Fruit fly (Drosophila melanogaster) whole organism, embryonic: ENCODE data around the gene PolD2.

Experiments
- Asciz ChIP-seq: fragments of 200-800 bp; sonication (Bioruptor generic); optimal IDR thresholded peaks from 2 replicates; lab custom pipeline; 2017; ENCODE audit warnings: missing biosample characterization, mild to moderate bottlenecking, missing genetic modification characterization, missing genetic modification reagents
- CG11247 ChIP-seq: fragments of 200-800 bp; sonication (Bioruptor generic); IDR thresholded peaks from 2 replicates; pipeline ENCODE4 v1.3.6; 2022; ENCODE audit warnings: missing biosample characterization, missing genetic modification characterization
- CG11456 ChIP-seq: fragments of 200-800 bp; sonication (Bioruptor generic); IDR thresholded peaks from 3 replicates; pipeline ENCODE4 v1.3.6; 2022; ENCODE audit warnings: missing biosample characterization, missing genetic modification characterization
- CG11504 ChIP-seq: fragments of 200-800 bp; sonication (Bioruptor generic); optimal IDR thresholded peaks from 3 replicates; lab custom pipeline; 2019; ENCODE audit warnings: missing biosample characterization, mild to moderate bottlenecking, missing genetic modification characterization, moderate library complexity
- CG12299 ChIP-seq: fragments of 200-800 bp; sonication (Bioruptor generic); optimal IDR thresholded peaks from 2 replicates; lab custom pipeline; 2018; ENCODE audit warnings: missing biosample characterization, mild to moderate bottlenecking, missing genetic modification characterization
- CG12769 ChIP-seq: fragments of 200-800 bp; sonication (Bioruptor generic); optimal IDR thresholded peaks from 2 replicates; lab custom pipeline; 2019; ENCODE audit warnings: missing biosample characterization, mild to moderate bottlenecking, missing genetic modification characterization, moderate library complexity
- CG14441 ChIP-seq: fragments of 200-800 bp; sonication (Bioruptor generic); IDR thresholded peaks from 2 replicates; pipeline ENCODE4 v1.3.6; 2022; ENCODE audit warnings: missing biosample characterization, missing genetic modification characterization
- CG14710 ChIP-seq: fragments of 200-800 bp; sonication (Bioruptor generic); optimal IDR thresholded peaks from 3 replicates; lab custom pipeline; 2019; ENCODE audit warnings: missing biosample characterization, mild to moderate bottlenecking, missing genetic modification characterization, moderate library complexity
- CG15696 ChIP-seq: fragments of 200-800 bp; sonication (Bioruptor generic); optimal IDR thresholded peaks from 2 replicates; lab custom pipeline; 2019; ENCODE audit warnings: missing biosample characterization, mild to moderate bottlenecking, missing genetic modification characterization, moderate library complexity
- CG17186 ChIP-seq: fragments of 200-800 bp; sonication (Bioruptor generic); optimal IDR thresholded peaks from 3 replicates; lab custom pipeline; 2017; ENCODE audit warnings: missing biosample characterization, missing genetic modification reagents, missing genetic modification characterization
- CG17802 ChIP-seq: fragments of 200-800 bp; sonication (Bioruptor generic); optimal IDR thresholded peaks from 2 replicates; lab custom pipeline; 2018; ENCODE audit warnings: missing biosample characterization, mild to moderate bottlenecking, missing genetic modification characterization, moderate library complexity
- CG18599 ChIP-seq: fragments of 200-800 bp; sonication (Bioruptor generic); optimal IDR thresholded peaks from 3 replicates; lab custom pipeline; 2017; ENCODE audit warnings: missing biosample characterization, missing genetic modification characterization, mild to moderate bottlenecking, moderate library complexity, missing genetic modification reagents
- CG2120 ChIP-seq: fragments of 200-800 bp; sonication (Bioruptor generic); optimal IDR thresholded peaks from 3 replicates; lab custom pipeline; 2016; ENCODE audit warnings: missing biosample characterization, missing genetic modification characterization
- CG2712 ChIP-seq: fragments of 200-800 bp; optimal IDR thresholded peaks from 3 replicates; lab custom pipeline; 2019; ENCODE audit warnings: missing biosample characterization, mild to moderate bottlenecking, missing genetic modification characterization, moderate library complexity
- CG31365 ChIP-seq: fragments of 200-800 bp; sonication (Bioruptor generic); optimal IDR thresholded peaks from 2 replicates; lab custom pipeline; 2018; ENCODE audit warnings: missing biosample characterization, mild to moderate bottlenecking, missing genetic modification characterization
- CG3847 ChIP-seq: fragments of 200-800 bp; sonication (Bioruptor generic); IDR thresholded peaks from 2 replicates; pipeline ENCODE4 v1.3.6; 2022; ENCODE audit warnings: missing biosample characterization, missing genetic modification characterization
- CG3995 ChIP-seq: fragments of 200-800 bp; sonication (Bioruptor generic); optimal IDR thresholded peaks from 3 replicates; lab custom pipeline; 2016; ENCODE audit warnings: missing biosample characterization, missing genetic modification characterization
- CG5953 ChIP-seq: fragments of 200-800 bp; sonication (Bioruptor generic); IDR thresholded peaks from 2 replicates; pipeline ENCODE4 v1.3.6; 2022; ENCODE audit warnings: missing biosample characterization, missing genetic modification characterization
- CG6854 ChIP-seq: fragments of 200-800 bp; sonication (Bioruptor generic); optimal IDR thresholded peaks from 3 replicates; lab custom pipeline; 2017; ENCODE audit warnings: missing biosample characterization, mild to moderate bottlenecking, missing genetic modification characterization
- CG8281 ChIP-seq: fragments of 200-800 bp; sonication (Bioruptor generic); optimal IDR thresholded peaks from 2 replicates; lab custom pipeline; 2018; ENCODE audit warnings: missing biosample characterization, mild to moderate bottlenecking, missing genetic modification characterization, moderate library complexity
- CG8290 ChIP-seq, 3 experiments: fragments of 200-800 bp; sonication (Bioruptor generic); optimal IDR thresholded peaks; 2 replicates each; lab custom pipeline; 2016 to 2019; ENCODE audit warnings: missing biosample characterization in 3 of 3, missing genetic modification characterization in 3 of 3, mild to moderate bottlenecking in 2 of 3, moderate library complexity in 1 of 3
- CG8765 ChIP-seq: fragments of 200-800 bp; sonication (Bioruptor generic); IDR thresholded peaks from 2 replicates; pipeline ENCODE4 v1.3.6; 2022; ENCODE audit warnings: missing biosample characterization, missing genetic modification characterization
- CG8944 ChIP-seq: fragments of 200-800 bp; sonication (Bioruptor generic); optimal IDR thresholded peaks from 3 replicates; lab custom pipeline; 2016; ENCODE audit warnings: missing biosample characterization, missing genetic modification characterization
- CG9215 ChIP-seq: fragments of 200-800 bp; sonication (Bioruptor generic); IDR thresholded peaks from 2 replicates; pipeline ENCODE4 v1.3.6; 2022; ENCODE audit warnings: missing biosample characterization, missing genetic modification characterization
- CG9609 ChIP-seq: fragments of 200-800 bp; sonication (Bioruptor generic); optimal IDR thresholded peaks from 3 replicates; lab custom pipeline; 2016; ENCODE audit warnings: missing biosample characterization, missing genetic modification characterization
- CG9932 ChIP-seq: fragments of 200-800 bp; sonication (Bioruptor generic); IDR thresholded peaks from 2 replicates; pipeline ENCODE4 v1.3.6; 2022; ENCODE audit warnings: missing biosample characterization, missing genetic modification characterization
- Hand ChIP-seq: fragments of 200-800 bp; sonication (Bioruptor generic); optimal IDR thresholded peaks from 2 replicates; lab custom pipeline; 2017; ENCODE audit warnings: mild to moderate bottlenecking, missing biosample characterization, missing genetic modification reagents, missing genetic modification characterization
- Nf-YA ChIP-seq: fragments of 200-800 bp; sonication (Bioruptor generic); IDR thresholded peaks from 2 replicates; pipeline ENCODE4 v1.3.6; 2022; ENCODE audit warnings: missing biosample characterization, missing genetic modification characterization
- Pdp1 ChIP-seq, 2 experiments: fragments of 200-800 bp; sonication (Bioruptor generic); optimal IDR thresholded peaks; 3 replicates each; lab custom pipeline; 2016; ENCODE audit warnings: missing biosample characterization in 2 of 2, missing genetic modification characterization in 2 of 2, mild to moderate bottlenecking in 1 of 2, moderate library complexity in 1 of 2
- Rx ChIP-seq: fragments of 200-800 bp; sonication (Bioruptor generic); IDR thresholded peaks from 2 replicates; pipeline ENCODE4 v1.3.6; 2022; ENCODE audit warnings: missing biosample characterization, missing genetic modification characterization
- Sry-δ ChIP-seq: fragments of 200-800 bp; sonication (Bioruptor generic); optimal IDR thresholded peaks from 2 replicates; lab custom pipeline; 2016; ENCODE audit warnings: missing biosample characterization, missing genetic modification characterization
- Xrp1 ChIP-seq: fragments of 200-800 bp; sonication (Bioruptor generic); IDR thresholded peaks from 2 replicates; pipeline ENCODE4 v1.3.6; 2022; ENCODE audit warnings: missing biosample characterization, missing genetic modification characterization
- caup ChIP-seq: fragments of 200-800 bp; sonication (Bioruptor generic); optimal IDR thresholded peaks from 3 replicates; lab custom pipeline; 2017; ENCODE audit warnings: missing biosample characterization, mild to moderate bottlenecking, missing genetic modification characterization, moderate library complexity; ENCODE audit not compliant: severe bottlenecking
- dmrt99B ChIP-seq: fragments of 200-800 bp; sonication (Bioruptor generic); optimal IDR thresholded peaks from 2 replicates; lab custom pipeline; 2018; ENCODE audit warnings: missing biosample characterization, mild to moderate bottlenecking, missing genetic modification characterization, moderate library complexity
- exex ChIP-seq: fragments of 200-800 bp; sonication (Bioruptor generic); optimal IDR thresholded peaks from 4 replicates; lab custom pipeline; 2018; ENCODE audit warnings: missing biosample characterization, mild to moderate bottlenecking, missing genetic modification characterization, moderate library complexity
- grn ChIP-seq: fragments of 200-800 bp; sonication (Bioruptor generic); optimal IDR thresholded peaks from 3 replicates; lab custom pipeline; 2017; ENCODE audit warnings: missing biosample characterization, missing genetic modification characterization
- jumu ChIP-seq: fragments of 200-800 bp; sonication (Bioruptor generic); optimal IDR thresholded peaks from 3 replicates; lab custom pipeline; 2016; ENCODE audit warnings: missing biosample characterization, missing genetic modification characterization
- kah ChIP-seq: fragments of 200-800 bp; sonication (Bioruptor generic); optimal IDR thresholded peaks from 2 replicates; lab custom pipeline; 2018; ENCODE audit warnings: missing biosample characterization, mild to moderate bottlenecking, missing genetic modification characterization
- lab ChIP-seq: fragments of 200-800 bp; sonication (Bioruptor generic); optimal IDR thresholded peaks from 3 replicates; lab custom pipeline; 2017; ENCODE audit warnings: missing biosample characterization, missing genetic modification characterization, mild to moderate bottlenecking, moderate library complexity, missing genetic modification reagents
- nau ChIP-seq: fragments of 200-800 bp; sonication (Bioruptor generic); optimal IDR thresholded peaks from 3 replicates; lab custom pipeline; 2017; ENCODE audit warnings: missing biosample characterization, mild to moderate bottlenecking, missing genetic modification characterization, missing genetic modification reagents
- odd ChIP-seq: fragments of 200-800 bp; sonication (Bioruptor generic); optimal IDR thresholded peaks from 2 replicates; lab custom pipeline; 2017; ENCODE audit warnings: missing biosample characterization, mild to moderate bottlenecking, missing genetic modification characterization
- sc ChIP-seq, 3 experiments: fragments of >200 bp in 2 of 3; fragments of 200-800 bp in 1 of 3; sonication (Bioruptor generic) in 1 of 3; optimal IDR thresholded peaks; 2 replicates in 2 of 3; 3 replicates in 1 of 3; lab custom pipeline; 2017; ENCODE audit warnings: mild to moderate bottlenecking in 1 of 3, missing biosample characterization in 1 of 3, missing genetic modification characterization in 1 of 3, missing genetic modification reagents in 1 of 3
- seq ChIP-seq: fragments of 200-800 bp; sonication (Bioruptor generic); IDR thresholded peaks from 2 replicates; pipeline ENCODE4 v1.3.6; 2022; ENCODE audit warnings: missing biosample characterization, missing genetic modification characterization
- stwl ChIP-seq: fragments of 200-800 bp; sonication (Bioruptor generic); optimal IDR thresholded peaks from 3 replicates; lab custom pipeline; 2018; ENCODE audit warnings: missing biosample characterization, mild to moderate bottlenecking, missing genetic modification characterization, moderate library complexity
- sug ChIP-seq: fragments of 200-800 bp; optimal IDR thresholded peaks from 2 replicates; lab custom pipeline; 2019; ENCODE audit warnings: missing biosample characterization, mild to moderate bottlenecking, missing genetic modification characterization, moderate library complexity
- wek ChIP-seq: fragments of 200-800 bp; sonication (Bioruptor generic); optimal IDR thresholded peaks from 3 replicates; lab custom pipeline; 2018; ENCODE audit warnings: missing biosample characterization, mild to moderate bottlenecking, missing genetic modification characterization, moderate library complexity
- zf30C ChIP-seq: fragments of 200-800 bp; sonication (Bioruptor generic); optimal IDR thresholded peaks from 3 replicates; lab custom pipeline; 2018; ENCODE audit warnings: missing biosample characterization, mild to moderate bottlenecking, missing genetic modification characterization

Gene PolD2

DNA sequence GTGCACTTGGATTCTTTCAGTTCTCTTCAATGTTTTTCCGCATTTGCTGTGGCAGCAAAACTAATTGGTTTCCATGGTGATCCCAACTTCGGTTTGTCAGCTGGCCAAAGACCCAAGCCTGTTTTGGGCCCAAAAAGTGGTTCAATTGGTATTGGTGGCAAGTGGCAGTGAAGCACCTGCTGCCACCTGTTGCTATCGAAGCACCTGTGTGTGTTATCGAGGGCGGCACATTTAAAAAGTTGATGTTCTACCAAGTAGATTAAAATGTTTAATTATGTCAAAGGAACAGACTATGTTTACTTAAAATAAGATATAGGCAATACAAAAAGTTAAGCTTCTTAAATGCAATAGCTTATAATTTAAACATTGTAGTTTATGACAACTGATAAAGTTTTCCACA lies 39.8 kb upstream of the PolD2 start, which contains the start of gene Oseg4 (continued):
- TF ChIP-seq CG17186 (GFP tag; lab: Kevin White, UChicago) (no peak), CG14710 (tag; lab: Kevin White, UChicago) (no peak), CG15696 (no peak), CG6854 (GFP tag; lab: Kevin White, UChicago) (no peak), CG31365 (tag; lab: Kevin White, UChicago) (no peak), stwl (tag; lab: Kevin White, UChicago) (no peak), CG9932 (GFP tag; lab: Robert Waterston, UW) (no peak), CG2712 (tag; lab: Kevin White, UChicago) (no peak), Sry-δ (peak; percentile 7), CG2120 (GFP tag; lab: Kevin White, UChicago) (no peak)

DNA sequence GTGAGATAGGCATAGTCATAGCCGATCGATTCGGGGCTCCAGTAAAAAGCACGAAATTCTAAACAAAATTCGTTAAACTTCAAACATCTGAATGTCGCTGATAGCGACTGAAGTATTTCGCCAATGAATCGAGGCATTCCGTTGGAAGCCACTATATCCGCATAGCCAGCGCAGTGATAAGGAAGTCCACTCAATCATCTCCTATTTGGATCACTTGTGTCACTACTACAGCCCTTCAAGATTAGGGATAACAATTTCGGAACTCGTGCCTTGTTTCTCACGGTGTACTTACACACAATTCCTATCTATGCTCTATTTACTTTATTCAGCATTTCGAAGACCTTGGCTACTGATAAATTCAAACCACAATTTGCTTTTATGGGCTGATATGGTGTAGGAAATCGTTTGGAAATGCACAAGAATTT lies 37.5 kb upstream of the PolD2 start, which contains the start of gene PIG-Wb:
PIG-Wb (minus strand) TSS at position 209 of the 425 bp plus-strand sequence.
- TF ChIP-seq CG8281 (tag; lab: Kevin White, UChicago) = peak; percentile 7
- TF ChIP-seq Hand (GFP tag; lab: Kevin White, UChicago) = no peak
- no peak for TF ChIP-seq Nf-YA (GFP tag; lab: Robert Waterston, UW)
- no peak for TF ChIP-seq CG17802 (tag; lab: Kevin White, UChicago)
- peak; percentile 82 for TF ChIP-seq CG3995 (GFP tag; lab: Kevin White, UChicago)
- peak in 1 of 2 experiments; percentile 15 for TF ChIP-seq Pdp1 (GFP tag; optimal IDR thresholded peaks at IDR 0.05; lab: Kevin White, UChicago)
- TF ChIP-seq CG8944 (GFP tag; lab: Kevin White, UChicago) = no peak
- TF ChIP-seq CG11456 (GFP tag; lab: Robert Waterston, UW) = 0 out of 3 replicates have a peak, but pooled peaks have one; percentile 15
- peak; percentile 18 for TF ChIP-seq CG12299 (tag; lab: Kevin White, UChicago)
- peak; percentile 24 for TF ChIP-seq dmrt99B (tag; lab: Kevin White, UChicago)
- no peak for TF ChIP-seq CG8765 (GFP tag; lab: Robert Waterston, UW)
- TF ChIP-seq nau = peak; percentile 22
- TF ChIP-seq caup (GFP tag; lab: Kevin White, UChicago) = peak; percentile 35
- no peak for TF ChIP-seq CG11247 (GFP tag; lab: Robert Waterston, UW)
- TF ChIP-seq CG8290 (GFP tag; optimal IDR thresholded peaks at IDR 0.05; lab: Kevin White, UChicago) = no peak
- peak in 1 of 2 experiments; percentile 50 for TF ChIP-seq CG8290 (tag; optimal IDR thresholded peaks at IDR 0.05; lab: Kevin White, UChicago)
- TF ChIP-seq seq (GFP tag; lab: Robert Waterston, UW) = 0 out of 2 replicates have a peak, but pooled peaks have one; percentile 21
- no peak for TF ChIP-seq kah (GFP tag; lab: Kevin White, UChicago)
- TF ChIP-seq CG9215 (GFP tag; lab: Robert Waterston, UW) = no peak
- peak; percentile 50 for TF ChIP-seq Asciz (GFP tag; lab: Kevin White, UChicago)
- TF ChIP-seq CG5953 = 0 out of 2 replicates have a peak, but pooled peaks have one; percentile 7
- TF ChIP-seq odd (GFP tag; lab: Kevin White, UChicago) = peak; percentile 2
- TF ChIP-seq sug (tag; lab: Kevin White, UChicago) = peak; percentile 79
- peak; percentile 72 for TF ChIP-seq zf30C
- peak; percentile 50 for TF ChIP-seq CG12769
- TF ChIP-seq Rx (GFP tag; lab: Robert Waterston, UW) = no peak
- TF ChIP-seq CG9609 (GFP tag; lab: Kevin White, UChicago) = no peak
- TF ChIP-seq lab (GFP tag; lab: Kevin White, UChicago) = peak; percentile 95
- TF ChIP-seq CG18599 (GFP tag; lab: Kevin White, UChicago) = peak; percentile 77
- no peak for TF ChIP-seq Xrp1 (GFP tag; lab: Robert Waterston, UW)
- peak; percentile 40; the same call in 1 of the 2 replicates for TF ChIP-seq CG14441 (GFP tag; lab: Robert Waterston, UW)
- TF ChIP-seq grn (GFP tag; lab: Kevin White, UChicago) = peak; percentile 93
- peak; percentile 88 for TF ChIP-seq exex (tag; lab: Kevin White, UChicago)
- TF ChIP-seq CG11504 (tag; lab: Kevin White, UChicago) = peak; percentile 18
- no peak for TF ChIP-seq sc (optimal IDR thresholded peaks at IDR 0.05; lab: Kevin White, UChicago)
- no peak for TF ChIP-seq sc (GFP tag; optimal IDR thresholded peaks at IDR 0.05; lab: Kevin White, UChicago)
- peak; percentile 24 for TF ChIP-seq wek (GFP tag; lab: Kevin White, UChicago)
- TF ChIP-seq jumu (GFP tag; lab: Kevin White, UChicago) = no peak
- no peak for TF ChIP-seq CG3847 (GFP tag; lab: Robert Waterston, UW)
